Worm (Caenorhabditis elegans) whole organism, L1 larva: Measurements from ENCODE around the gene frm-2.
A peak's percentile ranks its signal among the peaks of the same experiment; 100 is the strongest.

Experiments used
- C04F5.9 ChIP-seq: sonication (generic microtip); optimal IDR thresholded peaks from 2 replicates; lab custom pipeline; 2016; ENCODE audit warnings: missing genetic modification characterization, missing compliant biosample characterization
- C16A3.4 ChIP-seq: fragments of 150-350 bp; optimal IDR thresholded peaks from 2 replicates; lab custom pipeline; 2014; ENCODE audit warnings: missing biosample characterization, missing genetic modification characterization
- F16B12.6 ChIP-seq: fragments of 150-350 bp; optimal IDR thresholded peaks from 2 replicates; lab custom pipeline; 2014; ENCODE audit warnings: missing biosample characterization, missing genetic modification characterization
- alr-1 ChIP-seq: fragments of 200-800 bp; sonication (Bioruptor generic); optimal IDR thresholded peaks from 2 replicates; lab custom pipeline; 2018; ENCODE audit warnings: borderline replicate concordance, mild to moderate bottlenecking, missing genetic modification characterization, missing compliant biosample characterization
- blmp-1 ChIP-seq: fragments of 150-350 bp; optimal IDR thresholded peaks from 2 replicates; lab custom pipeline; 2014; ENCODE audit warnings: missing biosample characterization, missing genetic modification characterization
- ceh-8 ChIP-seq: fragments of 200-800 bp; sonication (Bioruptor generic); optimal IDR thresholded peaks from 2 replicates; lab custom pipeline; 2018; ENCODE audit warnings: mild to moderate bottlenecking, missing genetic modification characterization, moderate library complexity, missing compliant biosample characterization
- dsc-1 ChIP-seq: sonication (generic microtip); optimal IDR thresholded peaks from 2 replicates; lab custom pipeline; 2016; ENCODE audit warnings: mild to moderate bottlenecking, missing genetic modification characterization, missing compliant biosample characterization
- efl-1 ChIP-seq, 4 experiments: fragments of 150-350 bp; optimal IDR thresholded peaks in 3 of 4; peaks in 1 of 4; 1 replicate in 1 of 4; 2 replicates in 3 of 4; lab custom pipeline; 2014; ENCODE audit warnings: missing biosample characterization in 2 of 4, missing genetic modification characterization in 2 of 4, missing genetic modification reagents in 2 of 4
- efl-3 ChIP-seq: fragments of 200-800 bp; sonication (Bioruptor generic); optimal IDR thresholded peaks from 2 replicates; lab custom pipeline; 2018; ENCODE audit warnings: mild to moderate bottlenecking, missing genetic modification characterization, missing compliant biosample characterization
- egl-27 ChIP-seq, 2 experiments: fragments of 150-350 bp in 1 of 2; sonication (generic microtip); optimal IDR thresholded peaks; 3 replicates each; lab custom pipeline; 2017 to 2018; ENCODE audit warnings: missing biosample characterization in 2 of 2, missing genetic modification characterization in 2 of 2, missing genetic modification reagents in 2 of 2
- elt-2 ChIP-seq: sonication (generic microtip); optimal IDR thresholded peaks from 2 replicates; lab custom pipeline; 2016; ENCODE audit warnings: missing genetic modification characterization, mild to moderate bottlenecking, inconsistent platforms, missing compliant biosample characterization, missing genetic modification reagents
- elt-3 ChIP-seq, 6 experiments: fragments of 150-350 bp in 1 of 6; sonication (generic microtip); optimal IDR thresholded peaks; 2 replicates each; lab custom pipeline; 2017 to 2018; ENCODE audit warnings: missing biosample characterization in 6 of 6, missing genetic modification characterization in 6 of 6, inconsistent platforms in 1 of 6
- fkh-4 ChIP-seq: sonication (generic microtip); optimal IDR thresholded peaks from 2 replicates; lab custom pipeline; 2016; ENCODE audit warnings: missing compliant biosample characterization, missing genetic modification characterization, borderline replicate concordance
- irx-1 ChIP-seq: sonication (generic microtip); optimal IDR thresholded peaks from 2 replicates; lab custom pipeline; 2016; ENCODE audit warnings: missing genetic modification characterization, missing compliant biosample characterization
- jun-1 ChIP-seq: fragments of 150-350 bp; optimal IDR thresholded peaks from 2 replicates; lab custom pipeline; 2014; ENCODE audit warnings: missing biosample characterization, missing genetic modification reagents, missing genetic modification characterization
- lin-14 ChIP-seq: fragments of 200-800 bp; sonication (Bioruptor generic); optimal IDR thresholded peaks from 2 replicates; lab custom pipeline; 2018; ENCODE audit warnings: mild to moderate bottlenecking, missing genetic modification characterization, moderate library complexity, missing compliant biosample characterization
- lin-15B ChIP-seq: fragments of 150-350 bp; sonication (generic microtip); optimal IDR thresholded peaks from 3 replicates; lab custom pipeline; 2014; ENCODE audit warnings: missing biosample characterization, missing genetic modification characterization
- lin-35 ChIP-seq, 2 experiments: fragments of 150-350 bp; optimal IDR thresholded peaks; 2 replicates each; lab custom pipeline; 2014; ENCODE audit warnings: missing biosample characterization in 2 of 2, missing genetic modification characterization in 2 of 2, missing genetic modification reagents in 2 of 2
- lir-3 ChIP-seq: sonication (generic microtip); optimal IDR thresholded peaks from 2 replicates; lab custom pipeline; 2016; ENCODE audit warnings: mild to moderate bottlenecking, missing genetic modification characterization, moderate library complexity, missing compliant biosample characterization; ENCODE audit not compliant: poor library complexity
- lsy-2 ChIP-seq, 2 experiments: fragments of 150-350 bp; optimal IDR thresholded peaks; 2 replicates each; lab custom pipeline; 2014; ENCODE audit warnings: missing biosample characterization in 2 of 2, missing genetic modification characterization in 2 of 2
- mep-1 ChIP-seq: fragments of 150-350 bp; optimal IDR thresholded peaks from 2 replicates; lab custom pipeline; 2014; ENCODE audit warnings: missing biosample characterization, missing genetic modification characterization
- nhr-11 ChIP-seq: fragments of 150-350 bp; optimal IDR thresholded peaks from 2 replicates; lab custom pipeline; 2014; ENCODE audit warnings: missing biosample characterization, missing genetic modification characterization
- nhr-20 ChIP-seq: sonication (generic microtip); optimal IDR thresholded peaks from 2 replicates; lab custom pipeline; 2016; ENCODE audit warnings: mild to moderate bottlenecking, missing genetic modification characterization, missing compliant biosample characterization
- nhr-71 ChIP-seq: sonication (generic microtip); optimal IDR thresholded peaks from 2 replicates; lab custom pipeline; 2016; ENCODE audit warnings: mild to moderate bottlenecking, missing genetic modification characterization, moderate library complexity, missing compliant biosample characterization
- nhr-76 ChIP-seq: sonication (generic microtip); optimal IDR thresholded peaks from 2 replicates; lab custom pipeline; 2017; ENCODE audit warnings: missing biosample characterization, missing genetic modification characterization
- nhr-85 ChIP-seq: sonication (generic microtip); peaks from one replicate; lab custom pipeline; 2016; ENCODE audit warnings: missing genetic modification characterization, inconsistent platforms, missing compliant biosample characterization
- nhr-90 ChIP-seq: sonication (generic microtip); optimal IDR thresholded peaks from 2 replicates; lab custom pipeline; 2016; ENCODE audit warnings: mild to moderate bottlenecking, missing genetic modification characterization, missing compliant biosample characterization; ENCODE audit not compliant: poor library complexity
- rnt-1 ChIP-seq: sonication (generic microtip); optimal IDR thresholded peaks from 2 replicates; lab custom pipeline; 2016; ENCODE audit warnings: mild to moderate bottlenecking, missing genetic modification characterization, moderate library complexity, missing compliant biosample characterization
- snpc-4 ChIP-seq: fragments of 150-350 bp; optimal IDR thresholded peaks from 2 replicates; lab custom pipeline; 2014; ENCODE audit warnings: missing biosample characterization, missing genetic modification characterization
- snu-23 ChIP-seq: sonication (generic microtip); optimal IDR thresholded peaks from 2 replicates; lab custom pipeline; 2016; ENCODE audit warnings: missing genetic modification characterization, missing compliant biosample characterization
- swsn-7 ChIP-seq: sonication (generic microtip); optimal IDR thresholded peaks from 2 replicates; lab custom pipeline; 2016; ENCODE audit warnings: missing genetic modification characterization, missing compliant biosample characterization
- tlp-1 ChIP-seq: fragments of 150-350 bp; optimal IDR thresholded peaks from 2 replicates; lab custom pipeline; 2014; ENCODE audit warnings: missing biosample characterization, missing genetic modification characterization
- unc-98 ChIP-seq: fragments of 200-800 bp; sonication (Bioruptor generic); IDR thresholded peaks from 2 replicates; pipeline ENCODE4 v1.3.6; 2022; ENCODE audit warnings: missing genetic modification characterization, missing compliant biosample characterization
- zag-1 ChIP-seq: fragments of 150-350 bp; optimal IDR thresholded peaks from 2 replicates; lab custom pipeline; 2014; ENCODE audit warnings: missing biosample characterization, missing genetic modification characterization

The frm-2 gene

ce11 chrIII:5982753-5983390 lies 946 bp upstream of the frm-2 start:
- TF ChIP-seq nhr-11 (tag; lab: Kevin White, UChicago) (no peak), lir-3 (tag; lab: Kevin White, UChicago) (no peak), egl-27 (tag; optimal IDR thresholded peaks at IDR 0.05; lab: Kevin White, UChicago) (no peak), rnt-1 (tag; lab: Kevin White, UChicago) (no peak), irx-1 (tag; lab: Kevin White, UChicago) (no peak), nhr-76 (no peak), lin-15B (tag; lab: Kevin White, UChicago) (no peak), nhr-20 (peak; percentile 9), F16B12.6 (tag; lab: Kevin White, UChicago) (no peak), swsn-7 (tag; lab: Kevin White, UChicago) (peak; percentile 8), snu-23 (GFP tag; lab: Kevin White, UChicago) (peak; percentile 13), blmp-1 (peak; percentile 47), nhr-90 (peak; percentile 1), ceh-8 (no peak), mep-1 (tag; lab: Kevin White, UChicago) (no peak), snpc-4 (tag; lab: Kevin White, UChicago) (no peak), efl-3 (GFP tag; lab: Kevin White, UChicago) (no peak), lsy-2 (tag; optimal IDR thresholded peaks at IDR 0.05; lab: Kevin White, UChicago) (peak in 1 of 2 experiments; percentile 24), lin-14 (GFP tag; lab: Kevin White, UChicago) (peak; percentile 77), lin-35 (GFP tag; optimal IDR thresholded peaks at IDR 0.05; lab: Kevin White, UChicago) (peak in 1 of 2 experiments; percentile 20), unc-98 (GFP tag; lab: Robert Waterston, UW) (no peak), nhr-85 (tag; lab: Kevin White, UChicago) (peak; percentile 81)

ce11 chrIII:5981407-5981806 lies 519 bp downstream of the frm-2 start:
- TF ChIP-seq lin-14 (GFP tag; lab: Kevin White, UChicago) (peak; percentile 60), tlp-1 (tag; lab: Kevin White, UChicago) (no peak), blmp-1 (peak; percentile 41), elt-3 (tag; optimal IDR thresholded peaks at IDR 0.05; lab: Kevin White, UChicago) (peak in 2 of 6 experiments; percentile 18 to 31), elt-2 (tag; lab: Kevin White, UChicago) (peak; percentile 78), efl-3 (GFP tag; lab: Kevin White, UChicago) (no peak), jun-1 (peak; percentile 22)

ce11 chrIII:5980274-5980918 lies 1.5 kb downstream of the frm-2 start:
- no peak for TF ChIP-seq snpc-4 (tag; lab: Kevin White, UChicago)
- TF ChIP-seq nhr-71 (tag; lab: Kevin White, UChicago), result peak; percentile 11
- TF ChIP-seq efl-1 (optimal IDR thresholded peaks at IDR 0.05; lab: Kevin White, UChicago), result no peak
- TF ChIP-seq efl-1 (GFP tag; optimal IDR thresholded peaks at IDR 0.05 in 1 of 2; lab: Kevin White, UChicago), result peak in 1 of 2 experiments; percentile 41
- TF ChIP-seq alr-1 (tag; lab: Kevin White, UChicago), result no peak
- peak; percentile 99 for TF ChIP-seq dsc-1 (tag; lab: Kevin White, UChicago)
- no peak for TF ChIP-seq C16A3.4 (tag; lab: Kevin White, UChicago)
- TF ChIP-seq tlp-1 (tag; lab: Kevin White, UChicago), result no peak
- no peak for TF ChIP-seq nhr-85 (tag; lab: Kevin White, UChicago)
- no peak for TF ChIP-seq zag-1 (tag; lab: Kevin White, UChicago)
- TF ChIP-seq C04F5.9 (tag; lab: Kevin White, UChicago), result no peak
- TF ChIP-seq fkh-4 (tag; lab: Kevin White, UChicago), result peak; percentile 92
- peak; percentile 12 for TF ChIP-seq lin-14 (GFP tag; lab: Kevin White, UChicago)
- TF ChIP-seq, all 84 proteins: peak for 5
